Fruit fly (Drosophila melanogaster): ENCODE data around the gene sba.

The sba gene

dm6 chr3R:23909347-23909862 is 13.4 kb downstream of the sba start (continued):
- no peak for TF ChIP-seq CG7786 (GFP tag; optimal IDR thresholded peaks at IDR 0.05)
- TF ChIP-seq Chrac-16 (GFP tag; optimal IDR thresholded peaks at IDR 0.05): no peak
- TF ChIP-seq grau (tag; optimal IDR thresholded peaks at IDR 0.05): peak; percentile 17
- no peak for TF ChIP-seq Ets97D (GFP tag; optimal IDR thresholded peaks at IDR 0.05)
- TF ChIP-seq CG11093 (GFP tag; IDR thresholded peaks at IDR 0.05): no peak
- TF ChIP-seq CG4404 (GFP tag; IDR thresholded peaks at IDR 0.05): no peak
- peak; percentile 9; the same call in 1 of the 2 replicates for TF ChIP-seq CG14441 (GFP tag; IDR thresholded peaks at IDR 0.05)
- peak; percentile 76 for TF ChIP-seq ATbp (GFP tag; optimal IDR thresholded peaks at IDR 0.05)
- TF ChIP-seq CG31365 (tag; optimal IDR thresholded peaks at IDR 0.05): no peak
- no peak for TF ChIP-seq CG10565 (GFP tag; optimal IDR thresholded peaks at IDR 0.05)
- TF ChIP-seq CG7271 (tag; optimal IDR thresholded peaks at IDR 0.05): peak; percentile 27
- TF ChIP-seq CG17568 (GFP tag; optimal IDR thresholded peaks at IDR 0.05): peak; percentile 70
- TF ChIP-seq CG12391 (tag; optimal IDR thresholded peaks at IDR 0.05): peak; percentile 3
- peak; percentile 31; the same call in 1 of the 2 replicates for TF ChIP-seq ranshi (GFP tag; IDR thresholded peaks at IDR 0.05)
- peak; percentile 20 for TF ChIP-seq NfI (GFP tag; optimal IDR thresholded peaks at IDR 0.05)
- TF ChIP-seq CG10431 (GFP tag; optimal IDR thresholded peaks at IDR 0.05): peak; percentile 6
- peak; percentile 49 for TF ChIP-seq Hmr (GFP tag; optimal IDR thresholded peaks at IDR 0.05)
- TF ChIP-seq Oli (tag; optimal IDR thresholded peaks at IDR 0.05): peak; percentile 31
- peak; percentile 6 for TF ChIP-seq CG15011 (GFP tag; optimal IDR thresholded peaks at IDR 0.05)
- TF ChIP-seq nom (GFP tag; optimal IDR thresholded peaks at IDR 0.05): peak; percentile 31
- TF ChIP-seq CG12299 (tag; optimal IDR thresholded peaks at IDR 0.05): peak; percentile 39
- peak; percentile 13 for TF ChIP-seq Adf1 (GFP tag; IDR thresholded peaks at IDR 0.05)
- TF ChIP-seq CG12659 (GFP tag; optimal IDR thresholded peaks at IDR 0.05): peak; percentile 49
- peak; percentile 41 for TF ChIP-seq CoRest (tag; optimal IDR thresholded peaks at IDR 0.05)
- no peak for TF ChIP-seq Stat92E (GFP tag; optimal IDR thresholded peaks at IDR 0.05)
- TF ChIP-seq CG11504 (tag; optimal IDR thresholded peaks at IDR 0.05): peak; percentile 44
- peak; percentile 52 for TF ChIP-seq kah (GFP tag; optimal IDR thresholded peaks at IDR 0.05)
- TF ChIP-seq CG15514 (GFP tag; optimal IDR thresholded peaks at IDR 0.05): peak; percentile 61
- TF ChIP-seq CG2875 (GFP tag; optimal IDR thresholded peaks at IDR 0.05): no peak
- TF ChIP-seq zen2 (GFP tag; IDR thresholded peaks at IDR 0.05; ENCODE audit: partially characterized antibody): no peak
- TF ChIP-seq CG6765 (GFP tag; optimal IDR thresholded peaks at IDR 0.05): peak; percentile 1
- TF ChIP-seq gem (tag; optimal IDR thresholded peaks at IDR 0.05): peak; percentile 54
- TF ChIP-seq CG16863 (GFP tag; optimal IDR thresholded peaks at IDR 0.05): peak; percentile 24
- TF ChIP-seq sens (GFP tag): peak; percentile 83
- peak; percentile 38 for TF ChIP-seq CG1233 (GFP tag; optimal IDR thresholded peaks at IDR 0.05)
- peak; percentile 7 for TF ChIP-seq CG3407 (GFP tag; optimal IDR thresholded peaks at IDR 0.05)
- TF ChIP-seq CG6254 (GFP tag; optimal IDR thresholded peaks at IDR 0.05): peak; percentile 1
- no peak for TF ChIP-seq CG15479 (GFP tag; optimal IDR thresholded peaks at IDR 0.05)
- TF ChIP-seq CG10147 (GFP tag; optimal IDR thresholded peaks at IDR 0.05): peak; percentile 37
- no peak for TF ChIP-seq CG30403 (GFP tag; optimal IDR thresholded peaks at IDR 0.05)
- TF ChIP-seq CG31441 (GFP tag; IDR thresholded peaks at IDR 0.05): 0 out of 2 replicates have a peak, but pooled peaks have one; percentile 32
- peak; percentile 15 for TF ChIP-seq kni (GFP tag; optimal IDR thresholded peaks at IDR 0.05)
- no peak for TF ChIP-seq sug (tag; optimal IDR thresholded peaks at IDR 0.05)
- peak; percentile 22 for TF ChIP-seq cg (GFP tag; optimal IDR thresholded peaks at IDR 0.05)
- peak; percentile 58 for TF ChIP-seq Vsx1 (GFP tag; optimal IDR thresholded peaks at IDR 0.05)
- TF ChIP-seq tin (GFP tag; optimal IDR thresholded peaks at IDR 0.05): peak; percentile 1
- TF ChIP-seq MTF-1 (GFP tag; optimal IDR thresholded peaks at IDR 0.05; ENCODE audit: borderline replicate concordance): peak; percentile 1
- TF ChIP-seq chif (GFP tag; optimal IDR thresholded peaks at IDR 0.05): peak in 1 of 2 experiments; percentile 1

Measured in whole organism, embryonic.